Fruit fly (Drosophila melanogaster): ENCODE data around the gene CG7059.

The CG7059 gene

dm6 chr3R:22397068-22397700, 7.6 kb downstream of the CG7059 start (continued):
- TF ChIP-seq CG9797 (GFP tag; optimal IDR thresholded peaks at IDR 0.05) (no peak), CG33557 (GFP tag; optimal IDR thresholded peaks at IDR 0.05) (peak; percentile 1), wor (GFP tag; IDR thresholded peaks at IDR 0.05) (no peak), tx (GFP tag; optimal IDR thresholded peaks at IDR 0.05) (no peak), chinmo (GFP tag; IDR thresholded peaks at IDR 0.05; ENCODE audit: partially characterized antibody) (peak; percentile 95), CG2199 (GFP tag; IDR thresholded peaks at IDR 0.05) (no peak), Pdp1 (GFP tag; optimal IDR thresholded peaks at IDR 0.05) (peak in 1 of 2 experiments; percentile 99), CG17359 (tag; optimal IDR thresholded peaks at IDR 0.05) (no peak), pita (GFP tag; optimal IDR thresholded peaks at IDR 0.05) (no peak), CG17612 (GFP tag; IDR thresholded peaks at IDR 0.05) (no peak), Hr51 (GFP tag; optimal IDR thresholded peaks at IDR 0.05) (no peak), Dek (tag; optimal IDR thresholded peaks at IDR 0.05) (no peak), CG8290 (GFP tag; optimal IDR thresholded peaks at IDR 0.05) (no peak), CG8290 (tag; optimal IDR thresholded peaks at IDR 0.05) (peak in 1 of 2 experiments; percentile 16), oc (tag; optimal IDR thresholded peaks at IDR 0.05) (no peak), CG6175 (GFP tag; IDR thresholded peaks at IDR 0.05) (no peak), CG7963 (GFP tag; IDR thresholded peaks at IDR 0.05; ENCODE audit: partially characterized antibody) (peak; percentile 88), CG14965 (GFP tag; optimal IDR thresholded peaks at IDR 0.05; ENCODE audit: borderline replicate concordance) (no peak), cas (GFP tag; IDR thresholded peaks at IDR 0.05) (no peak), al (GFP tag; IDR thresholded peaks at IDR 0.05) (no peak), jigr1 (GFP tag; IDR thresholded peaks at IDR 0.05) (no peak), ems (GFP tag; optimal IDR thresholded peaks at IDR 0.05) (no peak), CG5953 (GFP tag; IDR thresholded peaks at IDR 0.05) (no peak), wek (GFP tag; optimal IDR thresholded peaks at IDR 0.05) (no peak), CG6254 (GFP tag; optimal IDR thresholded peaks at IDR 0.05) (no peak), Hr78 (GFP tag; optimal IDR thresholded peaks at IDR 0.05) (no peak), CG31441 (GFP tag; IDR thresholded peaks at IDR 0.05) (no peak), Med (GFP tag) (peak; percentile 63), Dll (GFP tag; IDR thresholded peaks at IDR 0.05; ENCODE audit: partially characterized antibody) (0 out of 4 replicates have a peak, but pooled peaks have one; percentile 56), CG8281 (tag; optimal IDR thresholded peaks at IDR 0.05) (no peak), nmo (GFP tag; optimal IDR thresholded peaks at IDR 0.05) (peak; percentile 22), sens-2 (GFP tag; IDR thresholded peaks at IDR 0.05) (no peak), CG17361 (GFP tag; IDR thresholded peaks at IDR 0.05) (no peak), Nf-YC (tag; optimal IDR thresholded peaks at IDR 0.05) (no peak), Asciz (GFP tag; optimal IDR thresholded peaks at IDR 0.05) (no peak), Dp (GFP tag; optimal IDR thresholded peaks at IDR 0.05) (no peak), CG13296 (GFP tag; optimal IDR thresholded peaks at IDR 0.05) (no peak), pho (GFP tag; optimal IDR thresholded peaks at IDR 0.05) (no peak), HmgZ (tag; optimal IDR thresholded peaks at IDR 0.05) (peak; percentile 37), nerfin-2 (GFP tag; IDR thresholded peaks at IDR 0.05; ENCODE audit: partially characterized antibody) (peak; percentile 86), Ada2b (GFP tag; IDR thresholded peaks at IDR 0.05) (no peak)
